Worm (Caenorhabditis elegans): Measurements from ENCODE around the gene amt-2.

The amt-2 gene

DNA sequence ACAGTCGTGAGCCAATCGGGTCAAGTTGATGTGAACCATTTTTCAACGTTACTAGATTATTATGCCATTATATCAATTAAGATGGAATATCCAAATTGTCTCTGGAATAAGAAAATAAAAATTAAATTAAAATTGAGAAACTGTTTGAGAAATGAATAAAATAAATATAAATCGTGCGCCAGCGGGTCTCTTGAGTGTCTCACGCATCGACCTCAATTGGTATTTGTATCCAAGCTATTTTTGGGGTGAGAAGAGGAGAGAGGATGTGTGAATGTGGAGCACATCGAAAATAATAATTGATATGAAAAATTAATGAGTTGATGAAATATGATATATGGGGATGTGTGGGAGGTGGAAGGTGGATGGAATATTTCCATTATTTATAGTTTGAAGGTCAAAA lies 3.3 kb upstream of the amt-2 start, which contains the start of gene F49E11.2:
Gene F49E11.2, minus strand, starts transcription at position 101 of the 400 bp plus-strand sequence.
- TF ChIP-seq C38D4.7 (GFP tag; optimal IDR thresholded peaks at IDR 0.05) = no peak
- no peak for TF ChIP-seq ceh-31 (tag; optimal IDR thresholded peaks at IDR 0.05)
- no peak for TF ChIP-seq unc-3 (GFP tag; conservative IDR thresholded peaks at IDR 0.05)
- no peak for TF ChIP-seq unc-3 (tag; optimal IDR thresholded peaks at IDR 0.05)
- no peak for TF ChIP-seq elt-2 (tag; optimal IDR thresholded peaks at IDR 0.05)
- no peak for TF ChIP-seq nfya-1 (tag; optimal IDR thresholded peaks at IDR 0.05)
- TF ChIP-seq lim-6 (tag; optimal IDR thresholded peaks at IDR 0.05) = no peak
- TF ChIP-seq ceh-6 (GFP tag; optimal IDR thresholded peaks at IDR 0.05) = no peak
- no peak for TF ChIP-seq ref-2 (tag; optimal IDR thresholded peaks at IDR 0.05)
- TF ChIP-seq ceh-2 (tag; optimal IDR thresholded peaks at IDR 0.05) = no peak
- TF ChIP-seq Y22D7AL.16 (tag; optimal IDR thresholded peaks at IDR 0.05) = no peak

DNA sequence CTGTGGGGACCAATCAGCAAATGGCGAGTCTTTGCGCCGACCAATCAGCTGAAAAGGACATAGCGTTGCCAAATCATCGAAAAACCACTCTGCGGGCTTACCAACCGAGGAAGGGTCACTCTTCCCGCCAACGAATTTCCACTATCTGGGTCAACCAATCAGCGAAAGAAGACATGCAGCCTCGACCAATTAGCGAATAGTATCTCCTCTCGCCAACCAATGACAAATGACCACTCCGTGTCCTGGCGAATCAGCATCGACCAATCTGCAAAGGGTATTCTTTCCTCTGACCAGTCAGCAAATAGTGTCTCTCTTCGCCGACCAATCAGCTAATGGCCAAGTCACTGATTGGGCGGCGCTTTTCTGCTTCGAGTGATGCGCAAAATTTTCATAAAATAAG lies 705 bp upstream of the amt-2 start:
- TF ChIP-seq odd-2 (tag; optimal IDR thresholded peaks at IDR 0.05) (no peak), ceh-45 (GFP tag; IDR thresholded peaks at IDR 0.05) (no peak), fkh-10 (GFP tag; optimal IDR thresholded peaks at IDR 0.05) (no peak), fax-1 (tag; optimal IDR thresholded peaks at IDR 0.05) (no peak), ceh-18 (tag; optimal IDR thresholded peaks at IDR 0.05) (no peak), nfya-1 (tag; optimal IDR thresholded peaks at IDR 0.05) (peak; percentile 87)

DNA sequence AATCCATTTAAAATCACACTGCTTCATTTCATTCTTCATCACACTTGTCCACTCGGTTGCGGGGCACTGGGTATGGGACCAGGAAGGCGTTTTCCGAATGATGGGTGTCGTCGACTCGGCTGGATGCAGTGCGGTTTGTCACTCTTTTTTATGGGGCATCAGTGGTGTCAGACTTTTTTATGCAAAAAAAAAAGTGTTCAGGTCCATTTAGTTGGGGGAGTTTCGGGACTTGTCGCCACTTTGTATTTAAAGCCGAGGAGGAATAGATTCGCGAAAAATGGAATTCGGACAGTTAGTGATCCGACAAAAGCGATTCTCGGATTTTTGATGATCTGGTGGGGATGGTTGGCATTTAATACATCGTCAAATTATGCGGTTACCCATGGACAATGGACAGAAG lies 2.8 kb downstream of the amt-2 start:
- no peak for TF ChIP-seq elt-2 (tag; optimal IDR thresholded peaks at IDR 0.05)
- TF ChIP-seq Y22D7AL.16 (tag; optimal IDR thresholded peaks at IDR 0.05) = no peak
- TF ChIP-seq dmd-4 (tag; optimal IDR thresholded peaks at IDR 0.05; ENCODE audit: borderline replicate concordance) = no peak
- TF ChIP-seq mec-3 (tag; optimal IDR thresholded peaks at IDR 0.05; ENCODE audit: borderline replicate concordance) = no peak

DNA sequence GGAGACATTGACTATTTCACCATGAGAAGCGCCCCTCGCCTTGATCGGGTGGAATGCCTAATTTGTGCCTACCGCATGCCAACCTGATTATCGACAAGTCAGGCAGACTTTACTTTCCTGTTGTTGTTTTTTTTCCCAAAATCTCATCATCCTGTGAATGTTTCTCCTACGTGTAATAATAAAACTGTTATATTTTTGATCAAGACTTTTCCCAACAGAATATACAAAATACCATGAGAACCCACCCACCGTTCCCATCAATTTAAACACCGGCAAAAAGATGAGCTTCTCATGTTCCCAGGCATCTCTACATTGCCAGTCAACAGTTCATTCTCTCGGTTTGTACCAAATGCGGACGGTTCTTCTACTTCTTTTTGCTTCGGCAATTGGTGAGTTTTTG lies 4.7 kb downstream of the amt-2 start, which contains the start of gene scl-9:
Gene scl-9, plus strand, starts transcription at position 301 of the 400 bp plus-strand sequence.
- TF ChIP-seq ceh-2 (tag; optimal IDR thresholded peaks at IDR 0.05) = no peak
- TF ChIP-seq ceh-14 (tag; optimal IDR thresholded peaks at IDR 0.05) = no peak
- TF ChIP-seq ceh-48 (tag; optimal IDR thresholded peaks at IDR 0.05) = no peak
- TF ChIP-seq dmd-4 (tag; optimal IDR thresholded peaks at IDR 0.05; ENCODE audit: borderline replicate concordance) = no peak
- TF ChIP-seq ceh-18 (tag; optimal IDR thresholded peaks at IDR 0.05) = no peak
- TF ChIP-seq ahr-1 (tag; optimal IDR thresholded peaks at IDR 0.05) = no peak
- no peak for TF ChIP-seq hlh-15 (tag; optimal IDR thresholded peaks at IDR 0.05)
- no peak for TF ChIP-seq eyg-1 (tag; optimal IDR thresholded peaks at IDR 0.05)
- TF ChIP-seq pag-3 (tag; optimal IDR thresholded peaks at IDR 0.05; ENCODE audit: borderline replicate concordance) = no peak
- no peak for TF ChIP-seq C08G9.2 (tag; optimal IDR thresholded peaks at IDR 0.05)
- no peak for TF ChIP-seq dve-1 (tag; optimal IDR thresholded peaks at IDR 0.05)
- no peak for TF ChIP-seq F13H6.1 (tag; optimal IDR thresholded peaks at IDR 0.05)
- TF ChIP-seq pros-1 (tag; optimal IDR thresholded peaks at IDR 0.05) = no peak
- TF ChIP-seq sox-4 (tag; optimal IDR thresholded peaks at IDR 0.05) = no peak
- no peak for TF ChIP-seq unc-42 (tag; optimal IDR thresholded peaks at IDR 0.05)
- no peak for TF ChIP-seq fax-1 (tag; optimal IDR thresholded peaks at IDR 0.05)
- no peak for TF ChIP-seq ets-4 (tag; optimal IDR thresholded peaks at IDR 0.05)
- TF ChIP-seq unc-55 (GFP tag; optimal IDR thresholded peaks at IDR 0.05) = no peak
- no peak for TF ChIP-seq elt-2 (tag; optimal IDR thresholded peaks at IDR 0.05)
- no peak for TF ChIP-seq sdc-2 (tag; optimal IDR thresholded peaks at IDR 0.05)

DNA sequence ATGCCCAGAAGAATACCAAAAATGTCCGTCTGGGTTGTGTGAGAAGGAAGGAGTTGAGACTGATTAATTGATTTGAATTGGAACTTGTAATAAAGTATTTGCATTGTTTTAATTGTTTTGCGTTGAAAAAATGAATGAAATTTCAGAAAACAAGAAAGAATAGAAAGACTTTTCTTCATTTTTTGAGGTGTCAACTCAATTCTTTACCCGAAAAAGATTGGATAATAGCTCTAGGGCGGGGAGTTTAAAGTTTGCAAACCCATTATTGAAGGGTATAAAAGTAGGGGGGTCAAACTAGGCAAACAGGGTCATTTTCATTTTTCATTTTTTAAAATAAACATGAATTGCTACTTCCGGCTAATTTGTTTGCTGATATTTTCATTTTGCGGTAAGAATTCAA lies 6.0 kb downstream of the amt-2 start, which contains the start of gene scl-10:
Gene scl-10, plus strand, starts transcription at position 301 of the 400 bp plus-strand sequence.
- no peak for TF ChIP-seq tbx-2 (tag; optimal IDR thresholded peaks at IDR 0.05)
- no peak for TF ChIP-seq ceh-48 (tag; optimal IDR thresholded peaks at IDR 0.05)
- TF ChIP-seq tbx-7 (tag; optimal IDR thresholded peaks at IDR 0.05) = no peak
- no peak for TF ChIP-seq ceh-34 (tag; optimal IDR thresholded peaks at IDR 0.05)
- no peak for TF ChIP-seq pqm-1 (tag; optimal IDR thresholded peaks at IDR 0.05)

Measured in whole organism, late embryonic.